Fruit fly (Drosophila melanogaster) whole organism: Measurements from ENCODE around the gene Ir7d.

ENCODE experiments used
- CG8478 ChIP-seq: fragments of >200 bp; optimal IDR thresholded peaks from 2 replicates; lab custom pipeline; 2018; ENCODE audit warnings: inconsistent platforms
- Dll ChIP-seq: fragments of >200 bp; optimal IDR thresholded peaks from 2 replicates; lab custom pipeline; 2017
- EcR ChIP-seq, 2 experiments: fragments of >200 bp; optimal IDR thresholded peaks; 2 replicates each; lab custom pipeline; 2017; ENCODE audit warnings: missing biosample characterization in 2 of 2, missing genetic modification characterization in 2 of 2, missing genetic modification reagents in 2 of 2
- psq ChIP-seq: fragments of >200 bp; optimal IDR thresholded peaks from 2 replicates; lab custom pipeline; 2017
- usp ChIP-seq: fragments of >200 bp; optimal IDR thresholded peaks from 2 replicates; lab custom pipeline; 2017; ENCODE audit warnings: missing biosample characterization, missing genetic modification characterization, mixed read lengths

dm6 chrX:7888386-7889024 lies 9.9 kb upstream of the Ir7d start, which contains the start of gene Acat1:
- TF ChIP-seq usp (GFP tag; lab: Kevin White, UChicago) (no peak), psq (lab: Kevin White, UChicago) (no peak), EcR (GFP tag; optimal IDR thresholded peaks at IDR 0.05; lab: Kevin White, UChicago) (no peak), Dll (lab: Kevin White, UChicago) (no peak), CG8478 (lab: Kevin White, UChicago) (no peak)
